Worm (Caenorhabditis elegans): ENCODE measurements around the gene F53F4.15.
A peak's percentile ranks its signal among the peaks of the same experiment; 100 is the strongest.

F53F4.15 gene

DNA sequence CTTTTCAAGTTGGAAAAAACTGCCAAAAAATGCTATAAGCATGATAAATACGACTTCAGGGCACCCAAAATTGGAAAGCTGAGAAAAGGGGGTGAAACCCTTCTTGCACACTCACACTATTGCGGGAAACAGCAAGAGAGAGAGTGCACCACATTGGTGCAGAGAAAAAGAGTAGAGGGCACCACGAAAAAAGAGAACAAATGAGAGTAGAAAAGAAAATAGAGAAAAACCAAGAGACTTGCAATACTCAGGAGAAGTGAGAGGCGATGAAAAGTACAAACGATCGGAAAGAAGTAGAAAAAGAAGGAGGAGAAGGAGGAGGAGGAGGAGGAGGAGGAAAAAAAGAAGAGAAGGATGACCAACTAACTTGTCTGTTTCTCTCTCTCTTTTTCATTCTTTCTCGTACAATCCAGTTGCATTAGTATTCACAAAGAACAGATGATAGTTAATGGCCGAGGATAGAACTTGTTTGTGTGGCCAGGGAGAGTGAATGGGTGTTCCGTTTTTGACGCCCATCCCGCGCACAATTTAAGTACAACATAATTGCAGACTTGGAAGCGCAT lies 34.5 kb downstream of the F53F4.15 start (continued):
- TF ChIP-seq mdl-1 (tag; optimal IDR thresholded peaks at IDR 0.05) (peak in 1 of 2 experiments; percentile 73), skn-1 (tag; optimal IDR thresholded peaks at IDR 0.05) (peak; percentile 78), F16B12.6 (tag; optimal IDR thresholded peaks at IDR 0.05) (no peak), lin-35 (GFP tag; optimal IDR thresholded peaks at IDR 0.05) (peak in 1 of 2 experiments; percentile 61), isw-1 (GFP tag; IDR thresholded peaks at IDR 0.05) (peak; percentile 29; the same call in 1 of the 2 replicates), pqm-1 (tag; optimal IDR thresholded peaks at IDR 0.05) (no peak), tlp-1 (tag; optimal IDR thresholded peaks at IDR 0.05) (no peak), jun-1 (tag; optimal IDR thresholded peaks at IDR 0.05) (peak; percentile 67), lin-39 (tag; optimal IDR thresholded peaks at IDR 0.05) (no peak), unc-30 (tag; optimal IDR thresholded peaks at IDR 0.05) (no peak), ceh-63 (GFP tag; optimal IDR thresholded peaks at IDR 0.05) (no peak), ztf-11 (tag; optimal IDR thresholded peaks at IDR 0.05) (no peak), unc-98 (GFP tag; IDR thresholded peaks at IDR 0.05) (no peak), unc-86 (tag; optimal IDR thresholded peaks at IDR 0.05) (peak; percentile 47), ztf-4 (tag; optimal IDR thresholded peaks at IDR 0.05) (peak; percentile 32), nhr-71 (tag; optimal IDR thresholded peaks at IDR 0.05) (peak; percentile 82), nhr-237 (tag; optimal IDR thresholded peaks at IDR 0.05) (no peak), ama-1 (optimal IDR thresholded peaks at IDR 0.05) (peak; percentile 28), snu-23 (GFP tag; optimal IDR thresholded peaks at IDR 0.05) (peak; percentile 62), nhr-76 (tag; optimal IDR thresholded peaks at IDR 0.05) (no peak), aly-2 (tag; optimal IDR thresholded peaks at IDR 0.05) (no peak), sptf-1 (tag; optimal IDR thresholded peaks at IDR 0.05) (no peak), pax-3 (tag; optimal IDR thresholded peaks at IDR 0.05) (peak; percentile 71), zip-4 (GFP tag; optimal IDR thresholded peaks at IDR 0.05) (no peak), ces-1 (GFP tag; optimal IDR thresholded peaks at IDR 0.05) (no peak), nhr-77 (tag; optimal IDR thresholded peaks at IDR 0.05) (no peak), fkh-4 (tag; optimal IDR thresholded peaks at IDR 0.05; ENCODE audit: borderline replicate concordance) (no peak), elt-2 (tag; optimal IDR thresholded peaks at IDR 0.05) (peak; percentile 1), elt-3 (tag; optimal IDR thresholded peaks at IDR 0.05) (no peak), rnt-1 (tag; optimal IDR thresholded peaks at IDR 0.05) (peak; percentile 72), xbp-1 (tag; optimal IDR thresholded peaks at IDR 0.05) (peak; percentile 2), ceh-8 (GFP tag; optimal IDR thresholded peaks at IDR 0.05) (peak; percentile 80), egl-13 (tag; optimal IDR thresholded peaks at IDR 0.05) (peak; percentile 34), dpl-1 (GFP tag; optimal IDR thresholded peaks at IDR 0.05) (peak; percentile 42 to 51 (median 46)), nhr-19 (GFP tag; conservative IDR thresholded peaks at IDR 0.05) (peak; percentile 50), vab-15 (tag; optimal IDR thresholded peaks at IDR 0.05) (no peak), lin-13 (GFP tag; optimal IDR thresholded peaks at IDR 0.05) (peak; percentile 51), zag-1 (tag; optimal IDR thresholded peaks at IDR 0.05) (no peak), nhr-20 (tag; optimal IDR thresholded peaks at IDR 0.05) (peak; percentile 64), pag-3 (tag; optimal IDR thresholded peaks at IDR 0.05; ENCODE audit: borderline replicate concordance, insufficient read depth) (no peak), C16A3.4 (tag; optimal IDR thresholded peaks at IDR 0.05) (peak; percentile 43), lir-3 (tag; optimal IDR thresholded peaks at IDR 0.05; ENCODE audit: poor library complexity) (peak; percentile 52), dsc-1 (tag; optimal IDR thresholded peaks at IDR 0.05) (peak; percentile 16), sup-37 (GFP tag; optimal IDR thresholded peaks at IDR 0.05) (no peak), hpl-2 (GFP tag; optimal IDR thresholded peaks at IDR 0.05) (no peak), grh-1 (GFP tag; IDR thresholded peaks at IDR 0.05) (peak; percentile 28; the same call in 1 of the 2 replicates), ceh-90 (tag; optimal IDR thresholded peaks at IDR 0.05) (no peak), Y116A8C.19 (tag; optimal IDR thresholded peaks at IDR 0.05; ENCODE audit: borderline replicate concordance) (no peak), mep-1 (tag; optimal IDR thresholded peaks at IDR 0.05) (peak; percentile 76), nhr-84 (tag; optimal IDR thresholded peaks at IDR 0.05) (no peak), egl-27 (tag; optimal IDR thresholded peaks at IDR 0.05) (peak in 1 of 2 experiments; percentile 56), alr-1 (tag; optimal IDR thresholded peaks at IDR 0.05; ENCODE audit: borderline replicate concordance) (no peak)

Measured in whole organism, L1 larva.